Worm (Caenorhabditis elegans) whole organism, late embryonic: ENCODE data around the gene B0457.2.

Experiments used
- C08G9.2 ChIP-seq: sonication (generic microtip); optimal IDR thresholded peaks from 2 replicates; lab custom pipeline; 2016; ENCODE audit warnings: mild to moderate bottlenecking, missing genetic modification characterization, moderate library complexity, missing compliant biosample characterization
- K02D7.2 ChIP-seq: sonication (generic microtip); optimal IDR thresholded peaks from 2 replicates; lab custom pipeline; 2017; ENCODE audit warnings: mild to moderate bottlenecking, missing genetic modification characterization, missing compliant biosample characterization
- T23F11.4 ChIP-seq: fragments of 200-800 bp; sonication (Bioruptor generic); optimal IDR thresholded peaks from 2 replicates; lab custom pipeline; 2018; ENCODE audit warnings: mild to moderate bottlenecking, missing genetic modification characterization, missing compliant biosample characterization
- ahr-1 ChIP-seq: sonication (generic microtip); optimal IDR thresholded peaks from 2 replicates; lab custom pipeline; 2016; ENCODE audit warnings: missing genetic modification characterization, missing compliant biosample characterization
- ama-1 ChIP-seq: fragments of 150-350 bp; optimal IDR thresholded peaks from 2 replicates; lab custom pipeline; 2014
- ceh-19 ChIP-seq: fragments of 200-800 bp; sonication (Bioruptor generic); optimal IDR thresholded peaks from 2 replicates; lab custom pipeline; 2018; ENCODE audit warnings: mild to moderate bottlenecking, missing genetic modification characterization, missing compliant biosample characterization
- ceh-31 ChIP-seq: sonication (generic microtip); optimal IDR thresholded peaks from 2 replicates; lab custom pipeline; 2016; ENCODE audit warnings: missing genetic modification characterization, missing compliant biosample characterization
- ceh-34 ChIP-seq: sonication (generic microtip); optimal IDR thresholded peaks from 2 replicates; lab custom pipeline; 2016; ENCODE audit warnings: mild to moderate bottlenecking, missing genetic modification characterization, missing compliant biosample characterization
- ceh-6 ChIP-seq: fragments of 200-800 bp; sonication (Bioruptor generic); optimal IDR thresholded peaks from 2 replicates; lab custom pipeline; 2018; ENCODE audit warnings: mild to moderate bottlenecking, missing genetic modification characterization, missing compliant biosample characterization
- dmd-4 ChIP-seq: sonication (generic microtip); optimal IDR thresholded peaks from 2 replicates; lab custom pipeline; 2016; ENCODE audit warnings: borderline replicate concordance, missing genetic modification characterization, missing compliant biosample characterization
- dve-1 ChIP-seq: sonication (generic microtip); optimal IDR thresholded peaks from 2 replicates; lab custom pipeline; 2017; ENCODE audit warnings: antibody characterized with exemption, mild to moderate bottlenecking, missing genetic modification characterization, missing compliant biosample characterization
- elt-2 ChIP-seq: sonication (generic microtip); optimal IDR thresholded peaks from 2 replicates; lab custom pipeline; 2016; ENCODE audit warnings: missing genetic modification reagents, missing genetic modification characterization, missing compliant biosample characterization
- ets-4 ChIP-seq: sonication (generic microtip); optimal IDR thresholded peaks from 2 replicates; lab custom pipeline; 2016; ENCODE audit warnings: missing genetic modification characterization, missing compliant biosample characterization
- gmeb-2 ChIP-seq: sonication (generic microtip); optimal IDR thresholded peaks from 2 replicates; lab custom pipeline; 2016; ENCODE audit warnings: missing genetic modification characterization, inconsistent platforms, missing compliant biosample characterization
- hlh-13 ChIP-seq: fragments of 200-800 bp; sonication (Bioruptor generic); optimal IDR thresholded peaks from 2 replicates; lab custom pipeline; 2018; ENCODE audit warnings: mild to moderate bottlenecking, missing genetic modification characterization, missing compliant biosample characterization
- hlh-6 ChIP-seq: sonication (generic microtip); optimal IDR thresholded peaks from 2 replicates; lab custom pipeline; 2016; ENCODE audit warnings: missing genotype, missing genetic modification characterization, missing compliant biosample characterization
- hlh-8 ChIP-seq: sonication (generic microtip); optimal IDR thresholded peaks from 2 replicates; lab custom pipeline; 2016; ENCODE audit warnings: missing genotype, missing genetic modification characterization, missing compliant biosample characterization
- lim-6 ChIP-seq: sonication (generic microtip); optimal IDR thresholded peaks from 2 replicates; lab custom pipeline; 2016; ENCODE audit warnings: missing genetic modification characterization, missing compliant biosample characterization
- madf-2 ChIP-seq: sonication (generic microtip); optimal IDR thresholded peaks from 2 replicates; lab custom pipeline; 2017; ENCODE audit warnings: missing genetic modification characterization, missing compliant biosample characterization
- mec-3 ChIP-seq: sonication (generic microtip); optimal IDR thresholded peaks from 2 replicates; lab custom pipeline; 2016; ENCODE audit warnings: borderline replicate concordance, missing genetic modification characterization, missing compliant biosample characterization
- nfya-1 ChIP-seq: sonication (generic microtip); optimal IDR thresholded peaks from 2 replicates; lab custom pipeline; 2017; ENCODE audit warnings: missing genetic modification characterization, mild to moderate bottlenecking, missing compliant biosample characterization, antibody characterized with exemption, moderate library complexity
- nhr-11 ChIP-seq: fragments of 150-350 bp; optimal IDR thresholded peaks from 2 replicates; lab custom pipeline; 2014; ENCODE audit warnings: missing biosample characterization, missing genetic modification characterization
- odd-2 ChIP-seq: sonication (generic microtip); optimal IDR thresholded peaks from 2 replicates; lab custom pipeline; 2017; ENCODE audit warnings: antibody characterized with exemption, mild to moderate bottlenecking, missing genetic modification characterization, missing compliant biosample characterization
- pha-2 ChIP-seq: sonication (generic microtip); optimal IDR thresholded peaks from 2 replicates; lab custom pipeline; 2017; ENCODE audit warnings: mild to moderate bottlenecking, missing genetic modification characterization, missing compliant biosample characterization
- pha-4 ChIP-seq: fragments of 150-350 bp; optimal IDR thresholded peaks from 2 replicates; lab custom pipeline; 2018; ENCODE audit warnings: missing biosample characterization, missing genetic modification reagents, missing genetic modification characterization
- pros-1 ChIP-seq: fragments of 150-350 bp; optimal IDR thresholded peaks from 2 replicates; lab custom pipeline; 2014; ENCODE audit warnings: missing biosample characterization, missing genetic modification reagents, missing genetic modification characterization
- rnt-1 ChIP-seq: sonication (generic microtip); optimal IDR thresholded peaks from 2 replicates; lab custom pipeline; 2016; ENCODE audit warnings: missing genetic modification characterization, missing compliant biosample characterization
- sox-2 ChIP-seq: fragments of 200-800 bp; sonication (Bioruptor generic); IDR thresholded peaks from 2 replicates; pipeline ENCODE4 v1.3.6; 2022; ENCODE audit warnings: missing genetic modification reagents, missing genetic modification characterization, missing compliant biosample characterization
- sox-4 ChIP-seq: sonication (generic microtip); optimal IDR thresholded peaks from 2 replicates; lab custom pipeline; 2017; ENCODE audit warnings: mild to moderate bottlenecking, missing genetic modification characterization, inconsistent platforms, missing compliant biosample characterization
- tbx-7 ChIP-seq: sonication (generic microtip); optimal IDR thresholded peaks from 2 replicates; lab custom pipeline; 2016; ENCODE audit warnings: missing genotype, missing genetic modification characterization, missing compliant biosample characterization
- ttx-3 ChIP-seq: sonication (generic microtip); optimal IDR thresholded peaks from 2 replicates; lab custom pipeline; 2016; ENCODE audit warnings: missing genetic modification reagents, missing genetic modification characterization, missing compliant biosample characterization
- unc-3 ChIP-seq, 2 experiments: fragments of 200-800 bp in 1 of 2; sonication (Bioruptor generic) in 1 of 2; sonication (generic microtip) in 1 of 2; conservative IDR thresholded peaks in 1 of 2; optimal IDR thresholded peaks in 1 of 2; 2 replicates each; pipeline versions ENCODE4 v1.3.6 to Lab custom; 2016 to 2022; ENCODE audit warnings: missing compliant biosample characterization in 2 of 2, missing genetic modification characterization in 2 of 2, missing genetic modification reagents in 1 of 2
- unc-42 ChIP-seq: sonication (generic microtip); optimal IDR thresholded peaks from 2 replicates; lab custom pipeline; 2016; ENCODE audit warnings: missing genotype, missing genetic modification characterization, missing compliant biosample characterization
- unc-55 ChIP-seq: sonication (generic microtip); optimal IDR thresholded peaks from 2 replicates; lab custom pipeline; 2017; ENCODE audit warnings: missing biosample characterization, missing genetic modification reagents, missing genetic modification characterization

The B0457.2 gene

ce11 chrII:8927253-8927791 is 971 bp upstream of the B0457.2 start, which contains the start of gene cct-2 (continued):
- TF ChIP-seq unc-3 (GFP tag; conservative IDR thresholded peaks at IDR 0.05; lab: Robert Waterston, UW) (no peak), unc-3 (tag; optimal IDR thresholded peaks at IDR 0.05; lab: Kevin White, UChicago) (no peak), ama-1 (lab: Kevin White, UChicago) (no peak), pros-1 (tag; lab: Kevin White, UChicago) (no peak), nhr-11 (tag; lab: Kevin White, UChicago) (no peak), sox-2 (GFP tag; lab: Robert Waterston, UW) (no peak), odd-2 (tag; lab: Kevin White, UChicago) (no peak), K02D7.2 (no peak), pha-2 (tag; lab: Kevin White, UChicago) (no peak), unc-42 (tag; lab: Kevin White, UChicago) (peak; percentile 14), ceh-19 (GFP tag; lab: Kevin White, UChicago) (no peak), dmd-4 (tag; lab: Kevin White, UChicago) (no peak), gmeb-2 (tag; lab: Kevin White, UChicago) (no peak), C08G9.2 (tag; lab: Kevin White, UChicago) (peak; percentile 70), ceh-34 (tag; lab: Kevin White, UChicago) (peak; percentile 20), lim-6 (tag; lab: Kevin White, UChicago) (no peak), unc-55 (no peak)

- no peak for TF ChIP-seq rnt-1 (tag; lab: Kevin White, UChicago)
- no peak for TF ChIP-seq sox-4
- TF ChIP-seq hlh-8 (tag; lab: Kevin White, UChicago): no peak
- no peak for TF ChIP-seq elt-2 (tag; lab: Kevin White, UChicago)
- TF ChIP-seq tbx-7 (tag; lab: Kevin White, UChicago): no peak
- no peak for TF ChIP-seq mec-3 (tag; lab: Kevin White, UChicago)
- TF ChIP-seq ahr-1: no peak
- TF ChIP-seq madf-2 (tag; lab: Kevin White, UChicago): no peak
- no peak for TF ChIP-seq nfya-1 (tag; lab: Kevin White, UChicago)
- no peak for TF ChIP-seq K02D7.2
- TF ChIP-seq ceh-31 (tag; lab: Kevin White, UChicago): no peak
- no peak for TF ChIP-seq ceh-6 (GFP tag; lab: Kevin White, UChicago)
- no peak for TF ChIP-seq pha-4
- no peak for TF ChIP-seq gmeb-2 (tag; lab: Kevin White, UChicago)
- no peak for TF ChIP-seq ttx-3 (tag; lab: Kevin White, UChicago)
- TF ChIP-seq hlh-13 (GFP tag; lab: Kevin White, UChicago): no peak
- TF ChIP-seq T23F11.4 (GFP tag; lab: Kevin White, UChicago): no peak
- TF ChIP-seq, all 69 proteins: peak for 0
These were observed 3.2 kb downstream of the B0457.2 start for ce11 chrII:8923187-8923586.

ce11 chrII:8922140-8922539 is 4.2 kb downstream of the B0457.2 start, which contains the start of gene B0457.6:
B0457.6 (plus strand) TSS chrII:8922423.
- TF ChIP-seq elt-2 (tag; lab: Kevin White, UChicago) (peak; percentile 57), nhr-11 (tag; lab: Kevin White, UChicago) (no peak)

- TF ChIP-seq unc-3 (GFP tag; conservative IDR thresholded peaks at IDR 0.05; lab: Robert Waterston, UW) (no peak), unc-3 (tag; optimal IDR thresholded peaks at IDR 0.05; lab: Kevin White, UChicago) (no peak), pha-4 (no peak), dve-1 (tag; lab: Kevin White, UChicago) (no peak), mec-3 (tag; lab: Kevin White, UChicago) (no peak), T23F11.4 (GFP tag; lab: Kevin White, UChicago) (no peak), hlh-6 (tag; lab: Kevin White, UChicago) (no peak), ets-4 (tag; lab: Kevin White, UChicago) (no peak), unc-42 (tag; lab: Kevin White, UChicago) (no peak)
These were observed 4.9 kb downstream of the B0457.2 start for ce11 chrII:8921456-8921855.
